Worm (Caenorhabditis elegans) whole organism, L3 larva: ENCODE data around the gene F35G2.5.

Experiments
- aly-2 ChIP-seq: fragments of 150-350 bp; optimal IDR thresholded peaks from 2 replicates; lab custom pipeline; 2014; ENCODE audit warnings: missing biosample characterization, missing genetic modification characterization
- ama-1 ChIP-seq: fragments of 150-350 bp; optimal IDR thresholded peaks from 2 replicates; lab custom pipeline; 2018
- ceh-16 ChIP-seq: sonication (generic microtip); optimal IDR thresholded peaks from 2 replicates; lab custom pipeline; 2017; ENCODE audit warnings: missing biosample characterization, missing genetic modification characterization
- ceh-28 ChIP-seq: fragments of 150-350 bp; optimal IDR thresholded peaks from 2 replicates; lab custom pipeline; 2014; ENCODE audit warnings: missing biosample characterization, missing genetic modification reagents, missing genetic modification characterization
- ceh-82 ChIP-seq: fragments of 150-350 bp; optimal IDR thresholded peaks from 2 replicates; lab custom pipeline; 2014; ENCODE audit warnings: missing biosample characterization, missing genetic modification characterization
- egl-27 ChIP-seq: sonication (generic microtip); optimal IDR thresholded peaks from 4 replicates; lab custom pipeline; 2017; ENCODE audit warnings: missing biosample characterization, missing genetic modification reagents, missing genetic modification characterization
- elt-1 ChIP-seq: fragments of 150-350 bp; optimal IDR thresholded peaks from 2 replicates; lab custom pipeline; 2014; ENCODE audit warnings: missing biosample characterization, missing genetic modification characterization
- elt-2 ChIP-seq: sonication (generic microtip); optimal IDR thresholded peaks from 2 replicates; lab custom pipeline; 2016; ENCODE audit warnings: missing genetic modification reagents, mild to moderate bottlenecking, missing genetic modification characterization, missing compliant biosample characterization
- elt-3 ChIP-seq, 3 experiments: fragments of 150-350 bp in 1 of 3; sonication (generic microtip) in 2 of 3; optimal IDR thresholded peaks; 2 replicates in 2 of 3; 4 replicates in 1 of 3; lab custom pipeline; 2014 to 2017; ENCODE audit warnings: missing biosample characterization in 3 of 3, missing genetic modification characterization in 3 of 3
- eor-1 ChIP-seq, 2 experiments: fragments of 150-350 bp; optimal IDR thresholded peaks; 2 replicates each; lab custom pipeline; 2014 to 2018; ENCODE audit warnings: missing biosample characterization in 2 of 2, missing genetic modification characterization in 2 of 2
- fkh-2 ChIP-seq: fragments of 150-350 bp; optimal IDR thresholded peaks from 2 replicates; lab custom pipeline; 2014; ENCODE audit warnings: missing biosample characterization, missing genetic modification reagents, missing genetic modification characterization
- fos-1 ChIP-seq: fragments of 150-350 bp; optimal IDR thresholded peaks from 2 replicates; lab custom pipeline; 2014; ENCODE audit warnings: missing biosample characterization, missing genetic modification characterization
- hmg-11 ChIP-seq: sonication (generic microtip); optimal IDR thresholded peaks from 2 replicates; lab custom pipeline; 2016; ENCODE audit warnings: missing genetic modification characterization, missing compliant biosample characterization
- jun-1 ChIP-seq: fragments of 150-350 bp; optimal IDR thresholded peaks from 2 replicates; lab custom pipeline; 2014; ENCODE audit warnings: missing biosample characterization, missing genetic modification reagents, missing genetic modification characterization
- lin-15B ChIP-seq: fragments of 150-350 bp; optimal IDR thresholded peaks from 2 replicates; lab custom pipeline; 2014; ENCODE audit warnings: missing biosample characterization, missing genetic modification characterization
- lin-39 ChIP-seq: fragments of 150-350 bp; optimal IDR thresholded peaks from 2 replicates; lab custom pipeline; 2018; ENCODE audit warnings: missing biosample characterization, missing genetic modification reagents, missing genetic modification characterization
- mdl-1 ChIP-seq: fragments of 150-350 bp; optimal IDR thresholded peaks from 2 replicates; lab custom pipeline; 2014; ENCODE audit warnings: missing biosample characterization, missing genetic modification characterization
- mml-1 ChIP-seq: fragments of 150-350 bp; sonication (generic microtip); optimal IDR thresholded peaks from 3 replicates; lab custom pipeline; 2014; ENCODE audit warnings: missing biosample characterization, missing genetic modification characterization
- nfya-1 ChIP-seq: sonication (generic microtip); optimal IDR thresholded peaks from 2 replicates; lab custom pipeline; 2017; ENCODE audit warnings: missing genetic modification characterization, mild to moderate bottlenecking, missing compliant biosample characterization, antibody characterized with exemption, moderate library complexity; ENCODE audit not compliant: insufficient read depth
- nhr-11 ChIP-seq: fragments of 150-350 bp; optimal IDR thresholded peaks from 2 replicates; lab custom pipeline; 2014; ENCODE audit warnings: missing biosample characterization, missing genetic modification characterization
- nhr-12 ChIP-seq: fragments of 150-350 bp; optimal IDR thresholded peaks from 2 replicates; lab custom pipeline; 2014; ENCODE audit warnings: missing biosample characterization, missing genetic modification characterization
- nhr-23 ChIP-seq: fragments of 150-350 bp; optimal IDR thresholded peaks from 2 replicates; lab custom pipeline; 2014; ENCODE audit warnings: missing biosample characterization, missing genetic modification reagents, missing genetic modification characterization
- nhr-237 ChIP-seq: fragments of 150-350 bp; optimal IDR thresholded peaks from 2 replicates; lab custom pipeline; 2014; ENCODE audit warnings: missing biosample characterization, missing genetic modification characterization
- nhr-25 ChIP-seq: sonication (generic microtip); optimal IDR thresholded peaks from 2 replicates; lab custom pipeline; 2017; ENCODE audit warnings: missing biosample characterization, missing genetic modification characterization
- nhr-28 ChIP-seq: fragments of 150-350 bp; optimal IDR thresholded peaks from 2 replicates; lab custom pipeline; 2014; ENCODE audit warnings: missing biosample characterization, missing genetic modification characterization
- nhr-43 ChIP-seq: sonication (generic microtip); optimal IDR thresholded peaks from 2 replicates; lab custom pipeline; 2016; ENCODE audit warnings: mild to moderate bottlenecking, missing genetic modification characterization, missing compliant biosample characterization; ENCODE audit not compliant: poor library complexity, severe bottlenecking
- nhr-67 ChIP-seq: fragments of 150-350 bp; optimal IDR thresholded peaks from 2 replicates; lab custom pipeline; 2014; ENCODE audit warnings: missing biosample characterization, missing genetic modification characterization
- nhr-77 ChIP-seq: fragments of 150-350 bp; optimal IDR thresholded peaks from 2 replicates; lab custom pipeline; 2014; ENCODE audit warnings: missing biosample characterization, missing genetic modification characterization
- pha-4 ChIP-seq: fragments of 150-350 bp; optimal IDR thresholded peaks from 2 replicates; lab custom pipeline; 2014; ENCODE audit warnings: missing biosample characterization, missing genetic modification reagents, missing genetic modification characterization
- pqm-1 ChIP-seq: fragments of 150-350 bp; optimal IDR thresholded peaks from 2 replicates; lab custom pipeline; 2017; ENCODE audit warnings: missing biosample characterization, missing genetic modification characterization, inconsistent platforms
- skn-1 ChIP-seq: fragments of 150-350 bp; optimal IDR thresholded peaks from 2 replicates; lab custom pipeline; 2014; ENCODE audit warnings: missing biosample characterization, missing genetic modification characterization
- unc-39 ChIP-seq: sonication (generic microtip); optimal IDR thresholded peaks from 4 replicates; lab custom pipeline; 2017; ENCODE audit warnings: missing biosample characterization, missing genetic modification characterization
- unc-62 ChIP-seq: fragments of 150-350 bp; sonication (generic microtip); optimal IDR thresholded peaks from 4 replicates; lab custom pipeline; 2014; ENCODE audit warnings: missing biosample characterization, missing genetic modification reagents, missing genetic modification characterization
- zag-1 ChIP-seq: fragments of 150-350 bp; optimal IDR thresholded peaks from 2 replicates; lab custom pipeline; 2014; ENCODE audit warnings: missing biosample characterization, missing genetic modification characterization
- ztf-4 ChIP-seq: fragments of 150-350 bp; optimal IDR thresholded peaks from 2 replicates; lab custom pipeline; 2014; ENCODE audit warnings: missing biosample characterization, missing genetic modification characterization

The F35G2.5 gene

DNA sequence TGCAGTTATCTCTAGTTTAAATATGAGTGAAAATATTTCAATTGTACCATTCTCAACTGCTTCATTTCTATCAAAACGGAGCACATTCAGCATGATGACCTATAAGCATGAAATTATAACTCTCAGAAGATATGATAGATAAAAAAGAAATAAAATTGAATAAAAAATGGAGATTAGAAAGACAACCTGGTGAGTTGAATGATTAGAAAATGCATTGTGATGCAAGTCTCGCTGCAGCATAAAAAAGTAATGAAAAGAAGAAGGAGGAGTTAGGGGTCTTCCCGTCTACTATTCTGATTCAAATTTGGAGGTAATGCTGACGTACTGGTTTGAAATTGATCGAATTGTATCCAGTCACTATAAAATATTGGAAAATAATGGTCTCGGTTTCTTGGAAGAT is 25.3 kb downstream of the F35G2.5 start, which contains the start of gene sre-15:
Gene sre-15 (minus strand): TSS at position 101 of the 400 bp plus-strand sequence.
- no peak for TF ChIP-seq hmg-11 (tag; lab: Kevin White, UChicago)
- TF ChIP-seq jun-1 (tag; lab: Kevin White, UChicago): no peak
- TF ChIP-seq elt-1: no peak
- no peak for TF ChIP-seq fos-1 (tag; lab: Kevin White, UChicago)
- TF ChIP-seq nhr-25: no peak
- no peak for TF ChIP-seq skn-1 (tag; lab: Kevin White, UChicago)
- no peak for TF ChIP-seq ceh-82 (tag; lab: Kevin White, UChicago)
- no peak for TF ChIP-seq nhr-23 (tag; lab: Kevin White, UChicago)
- no peak for TF ChIP-seq ceh-16 (tag; lab: Kevin White, UChicago)
- no peak for TF ChIP-seq ztf-4 (tag; lab: Kevin White, UChicago)
- no peak for TF ChIP-seq nhr-11 (tag; lab: Kevin White, UChicago)
- TF ChIP-seq elt-3 (tag; optimal IDR thresholded peaks at IDR 0.05; lab: Kevin White, UChicago): no peak
- no peak for TF ChIP-seq unc-62 (GFP tag; lab: Kevin White, UChicago)
- no peak for TF ChIP-seq egl-27
- no peak for TF ChIP-seq unc-39 (tag; lab: Kevin White, UChicago)
- no peak for TF ChIP-seq aly-2 (tag; lab: Kevin White, UChicago)

DNA sequence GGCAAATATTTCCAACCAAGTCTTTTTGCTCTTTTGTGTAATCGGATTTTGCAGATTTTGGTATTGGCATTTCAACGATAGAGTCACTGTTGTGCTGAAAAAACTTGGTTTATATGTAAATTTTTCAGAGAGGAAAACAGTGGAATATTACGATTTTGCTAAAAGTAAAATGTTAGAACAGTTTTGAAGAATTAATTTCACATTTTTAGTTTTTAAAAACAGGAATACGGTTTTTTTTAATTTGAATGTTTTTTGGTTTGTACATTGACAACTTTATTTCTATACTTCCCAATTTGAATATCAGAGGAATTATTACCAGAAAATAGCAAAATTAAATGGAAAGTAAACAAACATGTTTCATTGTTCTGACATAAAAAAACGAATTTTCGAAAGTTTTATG is 33.2 kb downstream of the F35G2.5 start, which contains the start of gene dnj-26:
Gene dnj-26 (minus strand): TSS at position 101 of the 400 bp plus-strand sequence.
- TF ChIP-seq mml-1: no peak
- no peak for TF ChIP-seq pqm-1 (tag; lab: Kevin White, UChicago)
- no peak for TF ChIP-seq elt-2 (tag; lab: Kevin White, UChicago)

DNA sequence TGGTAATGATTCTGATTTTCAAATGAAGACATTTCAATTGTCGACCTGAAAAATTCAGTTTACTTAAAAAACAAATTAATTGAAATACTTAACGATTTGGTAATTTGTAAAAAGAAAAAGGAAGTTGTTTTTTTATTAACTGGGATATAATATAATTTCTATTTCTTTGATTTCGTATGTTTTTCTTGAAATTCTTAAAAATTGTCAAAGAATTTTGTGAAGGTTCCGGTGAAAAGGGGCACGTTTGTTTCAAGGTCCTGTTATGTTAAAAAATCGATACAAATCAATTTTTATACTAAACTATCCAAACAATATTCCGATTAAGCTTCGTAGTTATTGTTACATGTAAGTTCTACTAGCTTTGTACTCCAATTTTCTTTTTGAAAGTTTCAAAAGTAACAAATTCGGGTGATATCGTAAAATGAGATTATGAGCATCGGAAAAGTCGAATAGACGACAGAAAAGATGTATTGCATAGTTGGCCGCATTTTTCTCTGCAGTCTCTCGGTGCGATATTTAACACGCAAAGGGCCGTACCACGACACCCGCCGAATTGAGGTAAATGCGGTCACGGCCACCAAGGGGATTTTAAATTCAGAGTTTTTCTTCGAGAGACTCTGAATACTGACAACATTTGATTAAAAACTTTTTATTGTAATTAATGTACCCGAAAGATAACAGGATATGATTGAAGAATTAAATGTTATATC is 39.9 kb downstream of the F35G2.5 start, which contains the start of gene Y39C12A.9:
Gene Y39C12A.9 (minus strand): TSS at position 51 of the 710 bp plus-strand sequence.
- TF ChIP-seq lin-15B (tag; lab: Kevin White, UChicago) (peak; percentile 42), nhr-12 (tag; lab: Kevin White, UChicago) (no peak), nfya-1 (tag; lab: Kevin White, UChicago) (peak; percentile 34), nhr-77 (tag; lab: Kevin White, UChicago) (no peak), ama-1 (lab: Kevin White, UChicago) (no peak), mml-1 (no peak), pha-4 (tag; lab: Kevin White, UChicago) (no peak), nhr-67 (no peak), nhr-237 (tag; lab: Kevin White, UChicago) (no peak), eor-1 (tag; optimal IDR thresholded peaks at IDR 0.05; lab: Kevin White, UChicago) (no peak), lin-39 (tag; lab: Kevin White, UChicago) (peak; percentile 26)
- TF ChIP-seq, all 47 proteins: peak for 3

DNA sequence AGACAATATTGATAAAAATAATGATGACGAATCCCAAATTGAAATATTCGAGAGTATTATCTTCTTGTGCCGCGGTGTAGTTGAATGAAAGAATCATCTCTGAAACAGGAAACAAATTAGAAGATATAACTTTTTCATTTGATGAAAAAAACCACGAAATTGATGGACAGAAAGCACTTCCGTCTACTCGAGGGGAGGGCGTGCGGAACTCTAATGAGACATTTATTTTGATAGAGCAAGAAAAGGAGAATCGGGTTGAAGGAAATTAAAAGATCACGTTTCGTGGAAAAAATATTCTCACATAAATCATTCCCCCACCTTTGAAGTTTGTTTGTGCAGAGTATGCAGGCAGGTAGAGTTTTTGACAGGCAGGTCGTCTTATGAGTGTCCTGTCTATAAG is 41.9 kb downstream of the F35G2.5 start, which contains the start of gene sre-14:
Gene sre-14 (minus strand): TSS at position 101 of the 400 bp plus-strand sequence.
- no peak for TF ChIP-seq eor-1 (tag; optimal IDR thresholded peaks at IDR 0.05; lab: Kevin White, UChicago)
- TF ChIP-seq pqm-1 (tag; lab: Kevin White, UChicago): no peak
- TF ChIP-seq nhr-237 (tag; lab: Kevin White, UChicago): no peak
- no peak for TF ChIP-seq fos-1 (tag; lab: Kevin White, UChicago)
- TF ChIP-seq zag-1 (tag; lab: Kevin White, UChicago): no peak
- TF ChIP-seq ceh-28 (tag; lab: Kevin White, UChicago): no peak
- no peak for TF ChIP-seq nhr-11 (tag; lab: Kevin White, UChicago)
- TF ChIP-seq jun-1 (tag; lab: Kevin White, UChicago): no peak
- TF ChIP-seq hmg-11 (tag; lab: Kevin White, UChicago): no peak
- no peak for TF ChIP-seq fkh-2
- no peak for TF ChIP-seq aly-2 (tag; lab: Kevin White, UChicago)
- TF ChIP-seq mdl-1 (tag; lab: Kevin White, UChicago): no peak
- no peak for TF ChIP-seq nhr-28 (tag; lab: Kevin White, UChicago)
- no peak for TF ChIP-seq unc-62 (GFP tag; lab: Kevin White, UChicago)
- TF ChIP-seq nfya-1 (tag; lab: Kevin White, UChicago): no peak
- TF ChIP-seq nhr-43 (tag; lab: Kevin White, UChicago): no peak
